Fruit fly (Drosophila melanogaster): ENCODE measurements around the gene CG33298.

DNA sequence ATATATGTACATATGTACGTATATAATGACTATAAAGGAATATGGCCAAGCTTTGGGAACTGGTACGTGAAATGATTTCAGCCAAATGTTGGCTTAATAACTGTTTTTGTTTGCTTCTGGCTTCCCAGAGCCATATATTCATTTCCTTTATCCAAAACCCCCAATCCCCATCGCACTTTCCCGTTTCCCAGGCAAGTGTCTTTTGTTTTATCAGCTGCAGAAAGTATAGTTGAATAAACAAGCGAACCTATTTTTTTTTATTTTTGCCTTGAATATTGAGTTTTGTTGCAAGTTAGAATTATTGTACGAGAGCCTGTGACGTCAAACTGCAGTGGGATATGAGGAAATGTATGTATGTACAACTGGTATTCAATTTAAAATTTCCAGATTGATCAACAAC is 31.2 kb downstream of the CG33298 start:
- TF ChIP-seq h (optimal IDR thresholded peaks at IDR 0.05) (no peak), ttk (optimal IDR thresholded peaks at IDR 0.05) (no peak), psq (optimal IDR thresholded peaks at IDR 0.05) (no peak), Myc (optimal IDR thresholded peaks at IDR 0.05) (no peak), insv (optimal IDR thresholded peaks at IDR 0.05) (no peak), Sin3A (optimal IDR thresholded peaks at IDR 0.05) (no peak)

All from Kc167 (cell line).